Fruit fly (Drosophila melanogaster): ENCODE results near the gene CG8010.

The CG8010 gene

DNA sequence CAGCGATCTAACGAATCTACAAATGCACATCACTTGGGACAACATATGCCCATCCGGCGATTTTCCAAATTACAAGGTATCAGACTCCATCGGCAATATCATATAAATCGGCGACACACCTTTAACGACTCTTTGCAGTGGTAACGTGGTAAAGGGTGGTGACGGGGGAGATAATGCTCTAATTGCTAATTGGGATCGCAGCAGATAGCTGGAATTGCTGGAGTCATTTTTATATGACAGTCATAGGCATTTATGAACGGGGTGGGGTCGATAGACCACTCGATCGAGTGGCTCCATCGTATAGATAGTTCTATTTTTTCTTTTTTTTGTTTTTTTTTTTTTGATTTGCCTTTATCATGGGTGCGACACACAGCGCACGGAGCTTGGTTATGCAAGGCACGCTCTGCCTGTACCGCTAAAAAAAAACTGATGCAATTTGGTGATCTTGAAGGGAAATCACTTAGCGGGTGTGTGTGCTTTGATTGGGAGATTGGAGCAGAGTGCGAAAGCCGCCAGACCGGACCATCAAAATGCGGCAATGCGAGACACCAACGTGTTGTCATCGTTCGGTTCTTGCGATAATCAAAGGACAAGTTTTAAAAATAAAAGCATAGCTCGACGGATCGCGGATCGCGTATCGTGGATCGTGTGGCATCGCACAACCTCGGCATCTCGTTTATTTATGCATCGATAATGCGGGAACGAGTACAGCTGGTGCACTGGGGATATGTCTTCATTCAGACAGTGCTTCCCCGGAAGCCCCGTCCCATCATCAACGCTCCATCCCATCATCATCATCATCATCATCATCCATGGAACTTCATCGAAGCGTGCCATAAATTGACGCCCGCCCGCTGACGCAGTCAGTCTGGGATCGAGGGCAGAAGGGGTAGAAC lies 45.8 kb upstream of the CG8010 start:
- no peak for TF ChIP-seq CG7101 (tag; optimal IDR thresholded peaks at IDR 0.05)
- TF ChIP-seq CG11617 (GFP tag; optimal IDR thresholded peaks at IDR 0.05): no peak
- no peak for TF ChIP-seq pad (GFP tag; optimal IDR thresholded peaks at IDR 0.05)
- no peak for TF ChIP-seq tj (GFP tag; optimal IDR thresholded peaks at IDR 0.05)
- no peak for TF ChIP-seq CG33017 (tag; optimal IDR thresholded peaks at IDR 0.05)
- TF ChIP-seq cic (GFP tag; optimal IDR thresholded peaks at IDR 0.05): no peak
- no peak for TF ChIP-seq CG5204 (GFP tag; optimal IDR thresholded peaks at IDR 0.05)
- no peak for TF ChIP-seq CG1620 (GFP tag; optimal IDR thresholded peaks at IDR 0.05)
- no peak for TF ChIP-seq toe (GFP tag; optimal IDR thresholded peaks at IDR 0.05)
- no peak for TF ChIP-seq bab1 (GFP tag; optimal IDR thresholded peaks at IDR 0.05)
- TF ChIP-seq CG12768 (GFP tag; optimal IDR thresholded peaks at IDR 0.05): no peak
- TF ChIP-seq kay (GFP tag; ENCODE audit: borderline replicate concordance): no peak
- no peak for TF ChIP-seq CG14711 (tag; optimal IDR thresholded peaks at IDR 0.05)

DNA sequence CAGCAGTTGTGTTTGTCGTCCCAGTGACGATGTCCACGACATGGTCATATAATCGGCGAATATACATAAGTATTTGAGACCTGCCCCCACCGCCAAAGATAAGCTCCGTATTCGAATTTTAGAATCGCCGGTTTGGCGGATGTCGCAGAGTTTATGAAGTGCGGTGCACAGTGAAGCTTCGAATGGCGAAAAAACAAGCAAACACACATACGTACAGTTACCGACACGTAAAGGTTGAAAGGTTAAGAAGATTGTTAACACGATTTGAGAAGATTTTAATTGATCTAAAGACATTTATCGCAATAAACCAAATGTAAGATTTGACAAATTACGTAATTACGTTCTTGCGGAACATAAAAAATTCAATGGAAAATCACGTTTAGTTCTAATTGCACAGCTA lies 41.0 kb upstream of the CG8010 start:
- TF ChIP-seq CG12768 (GFP tag; optimal IDR thresholded peaks at IDR 0.05) (no peak), CG5204 (GFP tag; optimal IDR thresholded peaks at IDR 0.05) (no peak), CG11617 (GFP tag; optimal IDR thresholded peaks at IDR 0.05) (no peak)

DNA sequence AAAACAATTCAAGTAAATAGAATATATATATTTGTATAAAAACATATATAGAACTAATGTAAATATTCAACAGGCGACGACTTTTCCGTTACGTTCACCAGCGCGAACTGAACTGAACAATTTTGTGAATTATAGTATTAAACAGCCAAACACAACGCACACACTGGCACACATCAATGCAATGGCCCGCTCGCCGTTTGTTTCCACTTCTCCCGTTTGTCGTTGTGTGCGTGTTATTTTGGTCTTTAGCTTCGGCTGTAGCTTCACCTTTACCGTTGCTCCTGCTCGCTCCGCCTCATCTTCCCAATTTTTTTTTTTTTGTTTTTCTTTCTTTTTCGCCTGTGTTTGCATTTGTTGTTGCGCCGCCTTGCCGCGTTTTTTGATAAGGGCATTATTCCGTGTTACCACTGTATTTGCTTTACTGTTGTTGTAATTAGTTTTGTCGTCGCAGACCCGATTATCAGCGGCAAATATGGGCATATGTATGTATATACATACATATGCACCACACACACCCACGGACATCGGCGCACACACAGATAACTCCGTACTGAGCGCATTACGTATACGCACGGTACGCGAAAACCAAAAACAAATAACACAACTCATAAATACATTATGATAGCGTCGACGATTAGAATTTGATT lies 39.2 kb upstream of the CG8010 start, which contains the start of gene CG8051:
TSS of gene CG8051 (minus strand) at position 116 of the 647 bp plus-strand sequence.
- TF ChIP-seq CG14711 (tag; optimal IDR thresholded peaks at IDR 0.05) (peak; percentile 10), CG12768 (GFP tag; optimal IDR thresholded peaks at IDR 0.05) (peak; percentile 20), Clk (GFP tag; optimal IDR thresholded peaks at IDR 0.05) (no peak), cic (GFP tag; optimal IDR thresholded peaks at IDR 0.05) (peak; percentile 84), Mnt (GFP tag; optimal IDR thresholded peaks at IDR 0.05) (peak; percentile 71), tj (GFP tag; optimal IDR thresholded peaks at IDR 0.05) (peak; percentile 18), Hr96 (GFP tag; optimal IDR thresholded peaks at IDR 0.05) (peak; percentile 25), CG7101 (tag; optimal IDR thresholded peaks at IDR 0.05) (peak; percentile 16), Crg-1 (GFP tag; optimal IDR thresholded peaks at IDR 0.05) (no peak), kay (GFP tag; ENCODE audit: borderline replicate concordance) (peak; percentile 71), ovo (GFP tag; optimal IDR thresholded peaks at IDR 0.05) (peak; percentile 58), CG33017 (tag; optimal IDR thresholded peaks at IDR 0.05) (peak; percentile 10), CG11617 (GFP tag; optimal IDR thresholded peaks at IDR 0.05) (peak; percentile 11), pad (GFP tag; optimal IDR thresholded peaks at IDR 0.05) (no peak)

DNA sequence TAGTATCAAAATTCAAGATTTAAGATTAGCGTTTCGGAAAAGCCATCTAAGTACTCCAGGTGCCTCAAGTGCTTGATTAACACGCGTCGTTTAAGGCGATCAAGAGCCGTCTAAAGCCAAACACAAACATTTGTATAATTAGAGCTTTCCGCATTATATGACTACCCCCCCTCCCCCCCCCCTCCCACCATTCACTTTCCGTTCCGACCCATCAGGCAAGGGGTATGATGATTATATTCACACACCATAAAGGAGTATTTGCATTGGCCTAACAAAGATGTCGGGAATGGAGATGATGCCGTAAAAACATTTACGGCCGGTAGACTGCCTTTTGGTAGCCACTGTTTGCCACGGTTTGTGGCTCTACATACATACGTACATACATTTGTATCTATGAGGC lies 37.8 kb upstream of the CG8010 start:
- no peak for TF ChIP-seq Crg-1 (GFP tag; optimal IDR thresholded peaks at IDR 0.05)
- peak; percentile 16 for TF ChIP-seq tj (GFP tag; optimal IDR thresholded peaks at IDR 0.05)
- peak; percentile 19 for TF ChIP-seq cic (GFP tag; optimal IDR thresholded peaks at IDR 0.05)
- peak; percentile 18 for TF ChIP-seq CG7045 (GFP tag; optimal IDR thresholded peaks at IDR 0.05)
- TF ChIP-seq CG11617 (GFP tag; optimal IDR thresholded peaks at IDR 0.05): no peak
- no peak for TF ChIP-seq Hr96 (GFP tag; optimal IDR thresholded peaks at IDR 0.05)

DNA sequence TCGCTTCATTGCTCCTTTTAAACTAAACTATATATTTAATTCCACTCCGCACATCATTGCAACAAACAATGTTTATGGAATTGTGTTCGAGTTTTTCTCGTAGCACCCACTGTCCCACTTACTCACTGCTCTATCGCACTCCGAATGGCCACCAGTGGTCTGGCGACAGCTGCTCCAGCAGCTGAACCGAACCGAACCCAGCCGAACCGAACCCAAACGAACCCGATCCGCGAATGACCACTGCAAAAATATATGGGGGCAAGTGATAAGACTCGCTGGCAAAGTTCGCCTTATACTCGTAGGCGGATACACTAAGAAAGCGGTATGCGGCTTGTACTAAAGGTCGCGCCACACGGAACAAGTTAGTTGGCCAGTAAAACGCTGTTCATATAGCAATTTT lies 36.5 kb upstream of the CG8010 start:
- no peak for TF ChIP-seq CG7101 (tag; optimal IDR thresholded peaks at IDR 0.05)
- TF ChIP-seq toe (GFP tag; optimal IDR thresholded peaks at IDR 0.05): no peak
- TF ChIP-seq tj (GFP tag; optimal IDR thresholded peaks at IDR 0.05): no peak
- TF ChIP-seq cic (GFP tag; optimal IDR thresholded peaks at IDR 0.05): no peak
- TF ChIP-seq Hr96 (GFP tag; optimal IDR thresholded peaks at IDR 0.05): no peak
- no peak for TF ChIP-seq CG11617 (GFP tag; optimal IDR thresholded peaks at IDR 0.05)
- TF ChIP-seq kay (GFP tag; ENCODE audit: borderline replicate concordance): no peak
- no peak for TF ChIP-seq ovo (GFP tag; optimal IDR thresholded peaks at IDR 0.05)
- TF ChIP-seq CG12768 (GFP tag; optimal IDR thresholded peaks at IDR 0.05): no peak
- TF ChIP-seq pad (GFP tag; optimal IDR thresholded peaks at IDR 0.05): no peak
- no peak for TF ChIP-seq CG1620 (GFP tag; optimal IDR thresholded peaks at IDR 0.05)
- TF ChIP-seq Mnt (GFP tag; optimal IDR thresholded peaks at IDR 0.05): no peak

DNA sequence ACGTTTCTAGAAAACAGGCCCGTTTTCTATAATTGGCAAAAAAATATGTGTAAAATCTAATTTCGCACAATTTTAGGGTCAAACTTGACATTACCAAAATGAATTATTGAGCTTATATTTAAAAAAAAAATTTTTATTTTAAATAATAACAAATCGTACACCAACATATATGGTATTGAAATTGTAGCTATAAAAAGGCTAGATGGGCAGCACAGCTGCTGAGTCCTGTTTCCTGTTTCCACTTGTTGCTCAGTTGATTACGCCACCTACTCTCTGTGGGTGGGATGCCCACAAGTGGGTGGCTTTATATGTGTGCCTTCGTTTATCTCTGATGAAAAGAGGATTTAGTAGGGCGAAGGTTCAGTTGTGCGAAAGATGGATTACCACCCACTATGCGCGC lies 30.7 kb upstream of the CG8010 start:
- TF ChIP-seq CG7101 (tag; optimal IDR thresholded peaks at IDR 0.05): no peak
- TF ChIP-seq Hr96 (GFP tag; optimal IDR thresholded peaks at IDR 0.05): no peak
- TF ChIP-seq CG14711 (tag; optimal IDR thresholded peaks at IDR 0.05): no peak
- no peak for TF ChIP-seq CG33017 (tag; optimal IDR thresholded peaks at IDR 0.05)
- TF ChIP-seq kay (GFP tag; ENCODE audit: borderline replicate concordance): no peak
- TF ChIP-seq bab1 (GFP tag; optimal IDR thresholded peaks at IDR 0.05): no peak
- TF ChIP-seq Mnt (GFP tag; optimal IDR thresholded peaks at IDR 0.05): no peak
- no peak for TF ChIP-seq Clk (GFP tag; optimal IDR thresholded peaks at IDR 0.05)
- TF ChIP-seq CG5204 (GFP tag; optimal IDR thresholded peaks at IDR 0.05): no peak
- no peak for TF ChIP-seq CG7045 (GFP tag; optimal IDR thresholded peaks at IDR 0.05)
- TF ChIP-seq CG11617 (GFP tag; optimal IDR thresholded peaks at IDR 0.05): no peak
- no peak for TF ChIP-seq ovo (GFP tag; optimal IDR thresholded peaks at IDR 0.05)
- TF ChIP-seq CG1620 (GFP tag; optimal IDR thresholded peaks at IDR 0.05): no peak
- no peak for TF ChIP-seq tj (GFP tag; optimal IDR thresholded peaks at IDR 0.05)

All from whole organism, adult.